Fruit fly (Drosophila melanogaster): ENCODE results near the gene Cchl.

- TF ChIP-seq Myc (optimal IDR thresholded peaks at IDR 0.05) (no peak), ey (GFP tag; optimal IDR thresholded peaks at IDR 0.05) (no peak), Rel (GFP tag; optimal IDR thresholded peaks at IDR 0.05) (no peak), Rel (tag; optimal IDR thresholded peaks at IDR 0.05) (no peak), Hnf4 (GFP tag; optimal IDR thresholded peaks at IDR 0.05) (no peak)
These were observed 19.4 kb upstream of the Cchl start for dm6 chr3R:22046723-22047122.

All from whole organism, wandering third instar larva.